Worm (Caenorhabditis elegans): ENCODE data around the gene C39B5.14.

C39B5.14 gene

ce11 chrIII:2211120-2211519, at the start of gene C39B5.14:
TSS of gene C39B5.14 (plus strand) at chrIII:2211420.
- no peak for TF ChIP-seq mab-5 (tag; optimal IDR thresholded peaks at IDR 0.05)
- TF ChIP-seq elt-3 (tag; optimal IDR thresholded peaks at IDR 0.05): no peak
- TF ChIP-seq tbx-8 (GFP tag; optimal IDR thresholded peaks at IDR 0.05): no peak
- TF ChIP-seq ceh-39 (tag; optimal IDR thresholded peaks at IDR 0.05): no peak
- TF ChIP-seq mep-1 (tag; optimal IDR thresholded peaks at IDR 0.05): no peak
- no peak for TF ChIP-seq pha-4 (tag; optimal IDR thresholded peaks at IDR 0.05)
- TF ChIP-seq ceh-83 (GFP tag; optimal IDR thresholded peaks at IDR 0.05): no peak
- no peak for TF ChIP-seq ceh-43 (GFP tag; optimal IDR thresholded peaks at IDR 0.05)
- TF ChIP-seq unc-120 (tag; optimal IDR thresholded peaks at IDR 0.05; ENCODE audit: poor library complexity, severe bottlenecking): no peak
- TF ChIP-seq hlh-1 (tag; optimal IDR thresholded peaks at IDR 0.05): no peak
- TF ChIP-seq nhr-237 (tag; optimal IDR thresholded peaks at IDR 0.05): no peak
- no peak for TF ChIP-seq ces-1 (GFP tag; optimal IDR thresholded peaks at IDR 0.05)

- TF ChIP-seq tbx-8 (GFP tag; optimal IDR thresholded peaks at IDR 0.05) (no peak), unc-120 (tag; optimal IDR thresholded peaks at IDR 0.05; ENCODE audit: poor library complexity, severe bottlenecking) (no peak), flh-1 (GFP tag; optimal IDR thresholded peaks at IDR 0.05) (no peak), bed-3 (GFP tag; optimal IDR thresholded peaks at IDR 0.05) (no peak), ham-2 (GFP tag; optimal IDR thresholded peaks at IDR 0.05) (no peak), nhr-76 (tag; optimal IDR thresholded peaks at IDR 0.05) (no peak), mab-5 (tag; optimal IDR thresholded peaks at IDR 0.05) (no peak), ceh-39 (tag; optimal IDR thresholded peaks at IDR 0.05) (no peak), nhr-237 (tag; optimal IDR thresholded peaks at IDR 0.05) (no peak), blmp-1 (tag; optimal IDR thresholded peaks at IDR 0.05) (no peak), ceh-83 (GFP tag; optimal IDR thresholded peaks at IDR 0.05) (no peak), M03D4.4 (tag; optimal IDR thresholded peaks at IDR 0.05) (no peak), ceh-43 (GFP tag; optimal IDR thresholded peaks at IDR 0.05) (no peak)
Measured at ce11 chrIII:2169445-2169844, 41.8 kb upstream of the C39B5.14 start.

- TF ChIP-seq unc-39 (tag; optimal IDR thresholded peaks at IDR 0.05) (no peak), ceh-39 (tag; optimal IDR thresholded peaks at IDR 0.05) (no peak), ztf-11 (tag; optimal IDR thresholded peaks at IDR 0.05) (no peak), ham-2 (GFP tag; optimal IDR thresholded peaks at IDR 0.05) (no peak)
Measured at ce11 chrIII:2170556-2170955, 40.7 kb upstream of the C39B5.14 start.

ce11 chrIII:2171892-2172591, 39.2 kb upstream of the C39B5.14 start:
- no peak for TF ChIP-seq unc-39 (tag; optimal IDR thresholded peaks at IDR 0.05)
- TF ChIP-seq ceh-83 (GFP tag; optimal IDR thresholded peaks at IDR 0.05): no peak
- TF ChIP-seq ztf-11 (tag; optimal IDR thresholded peaks at IDR 0.05): peak; percentile 52
- no peak for TF ChIP-seq lin-32 (GFP tag; optimal IDR thresholded peaks at IDR 0.05)
- TF ChIP-seq elt-3 (tag; optimal IDR thresholded peaks at IDR 0.05): no peak
- TF ChIP-seq elt-1 (tag; optimal IDR thresholded peaks at IDR 0.05; ENCODE audit: borderline replicate concordance, insufficient read depth): no peak
- TF ChIP-seq ham-2 (GFP tag; optimal IDR thresholded peaks at IDR 0.05): no peak
- TF ChIP-seq zip-8 (tag; optimal IDR thresholded peaks at IDR 0.05): peak; percentile 27
- TF ChIP-seq mep-1 (tag; optimal IDR thresholded peaks at IDR 0.05): peak; percentile 21
- no peak for TF ChIP-seq hlh-1 (tag; optimal IDR thresholded peaks at IDR 0.05)
- peak; percentile 44 for TF ChIP-seq unc-62 (GFP tag; optimal IDR thresholded peaks at IDR 0.05)
- peak; percentile 52 for TF ChIP-seq ceh-39 (tag; optimal IDR thresholded peaks at IDR 0.05)
- peak; percentile 40 for TF ChIP-seq pha-4 (tag; optimal IDR thresholded peaks at IDR 0.05)
- no peak for TF ChIP-seq M03D4.4 (tag; optimal IDR thresholded peaks at IDR 0.05)
- no peak for TF ChIP-seq sem-2 (GFP tag; optimal IDR thresholded peaks at IDR 0.05)
- no peak for TF ChIP-seq blmp-1 (tag; optimal IDR thresholded peaks at IDR 0.05)
- peak; percentile 55 for TF ChIP-seq nhr-2 (tag; optimal IDR thresholded peaks at IDR 0.05)
- peak; percentile 66 for TF ChIP-seq cnd-1 (tag; optimal IDR thresholded peaks at IDR 0.05)
- TF ChIP-seq ces-1 (GFP tag; optimal IDR thresholded peaks at IDR 0.05): no peak
- TF ChIP-seq tbx-8 (GFP tag; optimal IDR thresholded peaks at IDR 0.05): no peak
- no peak for TF ChIP-seq ceh-43 (GFP tag; optimal IDR thresholded peaks at IDR 0.05)
- TF ChIP-seq nhr-76 (tag; optimal IDR thresholded peaks at IDR 0.05): no peak
- no peak for TF ChIP-seq lsy-2 (tag; optimal IDR thresholded peaks at IDR 0.05)
- TF ChIP-seq nhr-237 (tag; optimal IDR thresholded peaks at IDR 0.05): no peak
- TF ChIP-seq drap-1 (GFP tag; optimal IDR thresholded peaks at IDR 0.05): peak; percentile 14
- TF ChIP-seq sptf-1 (tag; optimal IDR thresholded peaks at IDR 0.05): no peak
- no peak for TF ChIP-seq nhr-28 (tag; optimal IDR thresholded peaks at IDR 0.05)
- peak; percentile 29 for TF ChIP-seq mls-2 (tag; optimal IDR thresholded peaks at IDR 0.05)
- TF ChIP-seq nhr-12 (tag; optimal IDR thresholded peaks at IDR 0.05): no peak
- peak; percentile 79 for TF ChIP-seq unc-120 (tag; optimal IDR thresholded peaks at IDR 0.05; ENCODE audit: poor library complexity, severe bottlenecking)
- no peak for TF ChIP-seq bed-3 (GFP tag; optimal IDR thresholded peaks at IDR 0.05)
- no peak for TF ChIP-seq snpc-4 (tag; optimal IDR thresholded peaks at IDR 0.05)
- no peak for TF ChIP-seq mab-5 (tag; optimal IDR thresholded peaks at IDR 0.05)
- TF ChIP-seq lin-13 (tag; optimal IDR thresholded peaks at IDR 0.05): peak; percentile 5
- TF ChIP-seq flh-1 (GFP tag; optimal IDR thresholded peaks at IDR 0.05): no peak
